Fruit fly (Drosophila melanogaster) whole organism, embryonic: ENCODE data around the gene CG14104.

Experiments
- Abd-B ChIP-seq: fragments of 200-800 bp; sonication (Bioruptor generic); optimal IDR thresholded peaks from 2 replicates; lab custom pipeline; 2018; ENCODE audit warnings: missing biosample characterization, mild to moderate bottlenecking, missing genetic modification characterization, moderate library complexity
- Adf1 ChIP-seq: fragments of 200-800 bp; sonication (Bioruptor generic); IDR thresholded peaks from 2 replicates; pipeline ENCODE4 v1.3.6; 2022; ENCODE audit warnings: missing biosample characterization, missing genetic modification characterization
- Atf6 ChIP-seq: fragments of 200-800 bp; sonication (Bioruptor generic); IDR thresholded peaks from 2 replicates; pipeline ENCODE4 v1.3.6; 2022; ENCODE audit warnings: missing biosample characterization, missing genetic modification characterization
- BtbVII ChIP-seq: fragments of 200-800 bp; sonication (Bioruptor generic); optimal IDR thresholded peaks from 3 replicates; lab custom pipeline; 2017; ENCODE audit warnings: missing biosample characterization, mild to moderate bottlenecking, missing genetic modification characterization
- CG11093 ChIP-seq: fragments of 200-800 bp; sonication (Bioruptor generic); IDR thresholded peaks from 3 replicates; pipeline ENCODE4 v1.3.6; 2022; ENCODE audit warnings: missing biosample characterization, missing genetic modification characterization
- CG11456 ChIP-seq: fragments of 200-800 bp; sonication (Bioruptor generic); IDR thresholded peaks from 3 replicates; pipeline ENCODE4 v1.3.6; 2022; ENCODE audit warnings: missing biosample characterization, missing genetic modification characterization
- CG13287 ChIP-seq: fragments of 200-800 bp; sonication (Bioruptor generic); IDR thresholded peaks from 2 replicates; pipeline ENCODE4 v1.3.6; 2022; ENCODE audit warnings: missing biosample characterization, missing genetic modification characterization; ENCODE audit not compliant: partially characterized antibody
- CG15514 ChIP-seq: fragments of 200-800 bp; sonication (Bioruptor generic); optimal IDR thresholded peaks from 3 replicates; lab custom pipeline; 2017; ENCODE audit warnings: missing biosample characterization, missing genetic modification characterization, mild to moderate bottlenecking, moderate library complexity, missing genetic modification reagents
- CG30020 ChIP-seq: fragments of 200-800 bp; optimal IDR thresholded peaks from 2 replicates; lab custom pipeline; 2019; ENCODE audit warnings: missing biosample characterization, mild to moderate bottlenecking, missing genetic modification characterization, moderate library complexity
- CG34224 ChIP-seq: fragments of 200-800 bp; sonication (Bioruptor generic); IDR thresholded peaks from 3 replicates; pipeline ENCODE4 v1.3.6; 2022; ENCODE audit warnings: missing biosample characterization, missing genetic modification characterization; ENCODE audit not compliant: partially characterized antibody
- CG4424 ChIP-seq: fragments of 200-800 bp; sonication (Bioruptor generic); optimal IDR thresholded peaks from 3 replicates; lab custom pipeline; 2016; ENCODE audit warnings: missing biosample characterization, missing genetic modification characterization
- CG4617 ChIP-seq: fragments of 200-800 bp; sonication (Bioruptor generic); optimal IDR thresholded peaks from 3 replicates; lab custom pipeline; 2016; ENCODE audit warnings: missing biosample characterization, missing genetic modification characterization, borderline replicate concordance
- CG6765 ChIP-seq: fragments of 200-800 bp; sonication (Bioruptor generic); optimal IDR thresholded peaks from 3 replicates; lab custom pipeline; 2017; ENCODE audit warnings: missing biosample characterization, mild to moderate bottlenecking, missing genetic modification characterization
- CG6791 ChIP-seq: fragments of 200-800 bp; sonication (Bioruptor generic); IDR thresholded peaks from 3 replicates; pipeline ENCODE4 v1.3.6; 2022; ENCODE audit warnings: missing biosample characterization, missing genetic modification characterization; ENCODE audit not compliant: partially characterized antibody
- CG7357 ChIP-seq: fragments of 200-800 bp; sonication (Bioruptor generic); IDR thresholded peaks from 3 replicates; pipeline ENCODE4 v1.3.6; 2022; ENCODE audit warnings: missing biosample characterization, missing genetic modification characterization
- CG8359 ChIP-seq: fragments of 200-800 bp; sonication (Bioruptor generic); optimal IDR thresholded peaks from 2 replicates; lab custom pipeline; 2017; ENCODE audit warnings: missing biosample characterization, mild to moderate bottlenecking, missing genetic modification characterization, borderline replicate concordance
- CG9797 ChIP-seq: fragments of 200-800 bp; sonication (Bioruptor generic); optimal IDR thresholded peaks from 3 replicates; lab custom pipeline; 2018; ENCODE audit warnings: missing biosample characterization, mild to moderate bottlenecking, missing genetic modification characterization
- CrebB ChIP-seq: fragments of 200-800 bp; sonication (Bioruptor generic); optimal IDR thresholded peaks from 3 replicates; lab custom pipeline; 2018; ENCODE audit warnings: missing biosample characterization, mild to moderate bottlenecking, missing genetic modification characterization
- Dad ChIP-seq: fragments of 200-800 bp; sonication (Bioruptor generic); optimal IDR thresholded peaks from 3 replicates; lab custom pipeline; 2016; ENCODE audit warnings: missing biosample characterization, missing genetic modification characterization
- Dbx ChIP-seq: fragments of 200-800 bp; sonication (Bioruptor generic); IDR thresholded peaks from 3 replicates; pipeline ENCODE4 v1.3.6; 2022; ENCODE audit warnings: missing biosample characterization, missing genetic modification characterization
- Dek ChIP-seq: fragments of 200-800 bp; sonication (Bioruptor generic); optimal IDR thresholded peaks from 3 replicates; lab custom pipeline; 2019; ENCODE audit warnings: missing biosample characterization, mild to moderate bottlenecking, missing genetic modification characterization, moderate library complexity
- HmgZ ChIP-seq: fragments of 200-800 bp; sonication (Bioruptor generic); optimal IDR thresholded peaks from 2 replicates; lab custom pipeline; 2018; ENCODE audit warnings: missing biosample characterization, mild to moderate bottlenecking, missing genetic modification characterization
- Hmr ChIP-seq: fragments of 200-800 bp; sonication (Bioruptor generic); optimal IDR thresholded peaks from 3 replicates; lab custom pipeline; 2017; ENCODE audit warnings: mild to moderate bottlenecking, missing biosample characterization, missing genetic modification reagents, missing genetic modification characterization
- Hsf ChIP-seq: fragments of 200-800 bp; sonication (Bioruptor generic); optimal IDR thresholded peaks from 3 replicates; lab custom pipeline; 2016; ENCODE audit warnings: missing biosample characterization, missing genetic modification characterization
- Pdp1 ChIP-seq, 2 experiments: fragments of 200-800 bp; sonication (Bioruptor generic); optimal IDR thresholded peaks; 3 replicates each; lab custom pipeline; 2016; ENCODE audit warnings: missing biosample characterization in 2 of 2, missing genetic modification characterization in 2 of 2, mild to moderate bottlenecking in 1 of 2, moderate library complexity in 1 of 2
- Rfx ChIP-seq: fragments of 200-800 bp; sonication (Bioruptor generic); IDR thresholded peaks from 2 replicates; pipeline ENCODE4 v1.3.6; 2022; ENCODE audit warnings: missing biosample characterization, missing genetic modification characterization
- Stat92E ChIP-seq, 3 experiments: fragments of >200 bp in 2 of 3; fragments of 200-800 bp in 1 of 3; sonication (Bioruptor generic) in 1 of 3; optimal IDR thresholded peaks; 2 replicates each; lab custom pipeline; 2017 to 2019; ENCODE audit warnings: missing biosample characterization in 3 of 3, missing genetic modification characterization in 3 of 3, mild to moderate bottlenecking in 1 of 3, moderate library complexity in 1 of 3
- TFAM ChIP-seq: fragments of 200-800 bp; sonication (Bioruptor generic); optimal IDR thresholded peaks from 2 replicates; lab custom pipeline; 2017; ENCODE audit warnings: missing biosample characterization, missing genetic modification characterization, inconsistent platforms
- Tbp ChIP-seq: fragments of >200 bp; optimal IDR thresholded peaks from 2 replicates; lab custom pipeline; 2018; ENCODE audit warnings: missing biosample characterization, missing genetic modification characterization
- ac ChIP-seq: fragments of 200-800 bp; sonication (Bioruptor generic); optimal IDR thresholded peaks from 3 replicates; lab custom pipeline; 2017; ENCODE audit warnings: missing biosample characterization, mild to moderate bottlenecking, missing genetic modification characterization
- bowl ChIP-seq: fragments of 200-800 bp; sonication (Bioruptor generic); IDR thresholded peaks from 2 replicates; pipeline ENCODE4 v1.3.6; 2022; ENCODE audit warnings: missing biosample characterization, missing genetic modification characterization
- chif ChIP-seq, 2 experiments: fragments of 200-800 bp; sonication (Bioruptor generic); optimal IDR thresholded peaks; 3 replicates each; lab custom pipeline; 2016; ENCODE audit warnings: missing biosample characterization in 2 of 2, missing genetic modification characterization in 2 of 2
- ewg ChIP-seq: fragments of 200-800 bp; sonication (Bioruptor generic); optimal IDR thresholded peaks from 3 replicates; lab custom pipeline; 2017; ENCODE audit warnings: mild to moderate bottlenecking, missing biosample characterization, missing genetic modification reagents, missing genetic modification characterization
- fd102C ChIP-seq: fragments of 200-800 bp; sonication (Bioruptor generic); optimal IDR thresholded peaks from 2 replicates; lab custom pipeline; 2018; ENCODE audit warnings: missing biosample characterization, mild to moderate bottlenecking, missing genetic modification characterization, moderate library complexity
- gem ChIP-seq: fragments of 200-800 bp; sonication (Bioruptor generic); optimal IDR thresholded peaks from 2 replicates; lab custom pipeline; 2019; ENCODE audit warnings: missing biosample characterization, mild to moderate bottlenecking, missing genetic modification characterization, moderate library complexity
- grau ChIP-seq: fragments of 200-800 bp; optimal IDR thresholded peaks from 3 replicates; lab custom pipeline; 2019; ENCODE audit warnings: missing biosample characterization, mild to moderate bottlenecking, missing genetic modification characterization, moderate library complexity
- gt ChIP-seq: fragments of 200-800 bp; sonication (Bioruptor generic); IDR thresholded peaks from 2 replicates; pipeline ENCODE4 v1.3.6; 2022; ENCODE audit warnings: missing biosample characterization, missing genetic modification characterization
- insv ChIP-seq, 2 experiments: fragments of 200-800 bp; sonication (Bioruptor generic); optimal IDR thresholded peaks; 3 replicates each; lab custom pipeline; 2016 to 2018; ENCODE audit warnings: missing biosample characterization in 2 of 2, missing genetic modification characterization in 2 of 2
- jing ChIP-seq: fragments of 200-800 bp; sonication (Bioruptor generic); optimal IDR thresholded peaks from 2 replicates; lab custom pipeline; 2018; ENCODE audit warnings: missing biosample characterization, mild to moderate bottlenecking, missing genetic modification characterization
- lola ChIP-seq, 3 experiments: fragments of >200 bp in 2 of 3; fragments of 200-800 bp in 1 of 3; sonication (Bioruptor generic) in 1 of 3; optimal IDR thresholded peaks; 2 replicates each; lab custom pipeline; 2017 to 2019; ENCODE audit warnings: missing biosample characterization in 3 of 3, missing genetic modification characterization in 3 of 3, mild to moderate bottlenecking in 1 of 3, moderate library complexity in 1 of 3
- repo ChIP-seq: fragments of 200-800 bp; sonication (Bioruptor generic); optimal IDR thresholded peaks from 2 replicates; lab custom pipeline; 2016; ENCODE audit warnings: missing biosample characterization, missing genetic modification characterization
- sens ChIP-seq: fragments of 200-800 bp; sonication (Bioruptor generic); peaks from one replicate; lab custom pipeline; 2016; ENCODE audit warnings: missing biosample characterization, missing genetic modification characterization
- sima ChIP-seq: fragments of 200-800 bp; sonication (Bioruptor generic); optimal IDR thresholded peaks from 2 replicates; lab custom pipeline; 2016; ENCODE audit warnings: missing biosample characterization, missing genetic modification characterization
- sr ChIP-seq: fragments of 200-800 bp; sonication (Bioruptor generic); IDR thresholded peaks from 3 replicates; pipeline ENCODE4 v1.3.6; 2022; ENCODE audit warnings: missing biosample characterization, missing genetic modification characterization
- stc ChIP-seq: fragments of 200-800 bp; sonication (Bioruptor generic); IDR thresholded peaks from 2 replicates; pipeline ENCODE4 v1.3.6; 2022; ENCODE audit warnings: missing biosample characterization, missing genetic modification characterization
- trem ChIP-seq: fragments of 200-800 bp; optimal IDR thresholded peaks from 3 replicates; lab custom pipeline; 2019; ENCODE audit warnings: missing biosample characterization, mild to moderate bottlenecking, missing genetic modification characterization, moderate library complexity
- wor ChIP-seq: fragments of 200-800 bp; sonication (Bioruptor generic); IDR thresholded peaks from 2 replicates; pipeline ENCODE4 v1.3.6; 2022; ENCODE audit warnings: missing biosample characterization, missing genetic modification characterization
- zen ChIP-seq: fragments of 200-800 bp; sonication (Bioruptor generic); optimal IDR thresholded peaks from 3 replicates; lab custom pipeline; 2018; ENCODE audit warnings: missing biosample characterization, mild to moderate bottlenecking, missing genetic modification characterization, moderate library complexity

The CG14104 gene

DNA sequence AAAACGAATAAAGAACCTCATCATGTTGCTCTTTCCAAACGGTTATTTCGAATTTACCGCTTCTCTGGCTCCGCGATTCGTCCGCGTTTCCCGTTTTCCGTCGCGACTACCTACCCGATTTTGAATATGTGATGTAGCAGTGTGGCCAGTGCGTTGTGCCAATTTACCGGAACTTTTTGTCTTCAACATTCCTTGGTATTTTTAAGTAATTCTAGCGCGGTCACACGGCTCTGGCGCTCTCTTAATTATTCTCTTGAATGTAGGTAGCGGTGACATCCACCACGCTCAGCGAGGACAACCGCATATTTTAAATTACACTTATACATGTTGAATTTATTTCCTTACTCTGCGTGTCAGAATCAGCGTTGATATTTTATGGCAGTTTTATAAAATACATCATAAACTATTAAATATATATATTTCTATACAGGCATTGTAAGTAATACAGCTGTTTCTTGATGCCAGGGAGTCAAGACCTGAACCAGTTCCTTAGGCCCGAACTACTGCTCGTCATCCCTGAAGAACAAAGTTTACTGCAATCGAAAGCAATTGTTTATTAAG lies 13.5 kb downstream of the CG14104 start, which contains the start of the genes CG42637, Gyc76C and SREBP:
Gene CG42637, minus strand, starts transcription at position 132 of the 561 bp plus-strand sequence.
Gene Gyc76C, minus strand, starts transcription at position 132 of the 561 bp plus-strand sequence.
Gene SREBP, plus strand, starts transcription at position 498 of the 561 bp plus-strand sequence.
- TF ChIP-seq stc (GFP tag; lab: Robert Waterston, UW), result peak; percentile 43; the same call in 1 of the 2 replicates
- peak; percentile 89 for TF ChIP-seq trem (tag; lab: Kevin White, UChicago)
- peak; percentile 70; the same call in 1 of the 3 replicates for TF ChIP-seq CG6791 (GFP tag; lab: Robert Waterston, UW)
- TF ChIP-seq CG9797 (GFP tag; lab: Kevin White, UChicago), result peak; percentile 96
- TF ChIP-seq grau (tag; lab: Kevin White, UChicago), result peak; percentile 32
- peak; percentile 30 for TF ChIP-seq Dek (tag; lab: Kevin White, UChicago)
- peak in 1 of 2 experiments; percentile 21 for TF ChIP-seq insv (GFP tag; optimal IDR thresholded peaks at IDR 0.05; lab: Kevin White, UChicago)
- TF ChIP-seq sr (GFP tag; lab: Robert Waterston, UW), result peak; percentile 66; the same call in 1 of the 3 replicates
- TF ChIP-seq CG15514, result peak; percentile 100
- TF ChIP-seq Pdp1 (GFP tag; optimal IDR thresholded peaks at IDR 0.05; lab: Kevin White, UChicago), result peak in 1 of 2 experiments; percentile 13
- TF ChIP-seq CrebB (tag; lab: Kevin White, UChicago), result peak; percentile 60
- peak in 1 of 3 experiments; percentile 65 for TF ChIP-seq Stat92E (GFP tag; optimal IDR thresholded peaks at IDR 0.05; lab: Kevin White, UChicago)
- peak; percentile 98 for TF ChIP-seq CG8359 (GFP tag; lab: Kevin White, UChicago)
- no peak for TF ChIP-seq chif (GFP tag; optimal IDR thresholded peaks at IDR 0.05; lab: Kevin White, UChicago)
- TF ChIP-seq Tbp, result no peak
- no peak for TF ChIP-seq gt (GFP tag; lab: Robert Waterston, UW)
- TF ChIP-seq CG11093 (GFP tag; lab: Robert Waterston, UW), result no peak
- TF ChIP-seq BtbVII, result no peak
- peak; percentile 11 for TF ChIP-seq gem
- TF ChIP-seq wor (GFP tag; lab: Robert Waterston, UW), result no peak
- TF ChIP-seq ewg (GFP tag; lab: Kevin White, UChicago), result peak; percentile 28
- peak; percentile 47; the same call in 1 of the 2 replicates for TF ChIP-seq Rfx (GFP tag; lab: Robert Waterston, UW)
- peak; percentile 47 for TF ChIP-seq Abd-B (GFP tag; lab: Kevin White, UChicago)
- TF ChIP-seq CG4617 (GFP tag; lab: Kevin White, UChicago), result peak; percentile 38
- no peak for TF ChIP-seq fd102C (GFP tag; lab: Kevin White, UChicago)
- no peak for TF ChIP-seq ac
- TF ChIP-seq zen, result peak; percentile 67
- TF ChIP-seq HmgZ, result peak; percentile 63
- TF ChIP-seq lola (GFP tag; optimal IDR thresholded peaks at IDR 0.05; lab: Kevin White, UChicago), result no peak
- peak; percentile 25; the same call in 1 of the 2 replicates for TF ChIP-seq Adf1
- peak; percentile 55; the same call in 2 of the 3 replicates for TF ChIP-seq CG34224 (GFP tag; lab: Robert Waterston, UW)
- TF ChIP-seq Hsf (GFP tag; lab: Kevin White, UChicago), result peak; percentile 28
- TF ChIP-seq Hmr (GFP tag; lab: Kevin White, UChicago), result peak; percentile 69
- TF ChIP-seq CG30020, result peak; percentile 42
- peak; percentile 48 for TF ChIP-seq CG13287 (GFP tag; lab: Robert Waterston, UW)
- no peak for TF ChIP-seq CG7357 (GFP tag; lab: Robert Waterston, UW)
- TF ChIP-seq TFAM (GFP tag; lab: Kevin White, UChicago), result no peak
- TF ChIP-seq CG4424 (GFP tag; lab: Kevin White, UChicago), result peak; percentile 2
- TF ChIP-seq repo (GFP tag; lab: Kevin White, UChicago), result peak; percentile 12
- TF ChIP-seq jing (GFP tag; lab: Kevin White, UChicago), result no peak
- TF ChIP-seq Dbx (GFP tag; lab: Robert Waterston, UW), result peak; percentile 29; the same call in 1 of the 3 replicates
- peak; percentile 4; the same call in 1 of the 2 replicates for TF ChIP-seq Atf6 (GFP tag; lab: Robert Waterston, UW)
- no peak for TF ChIP-seq sima (GFP tag; lab: Kevin White, UChicago)
- 0 out of 3 replicates have a peak, but pooled peaks have one; percentile 29 for TF ChIP-seq CG11456 (GFP tag; lab: Robert Waterston, UW)
- TF ChIP-seq bowl (GFP tag; lab: Robert Waterston, UW), result no peak
- no peak for TF ChIP-seq sens (GFP tag; lab: Kevin White, UChicago)
- TF ChIP-seq CG6765 (GFP tag; lab: Kevin White, UChicago), result peak; percentile 1
- peak; percentile 48 for TF ChIP-seq Dad (GFP tag; lab: Kevin White, UChicago)
